Worm (Caenorhabditis elegans) whole organism, late embryonic: ENCODE data around the gene C01B10.11.

Experiments
- C08G9.2 ChIP-seq: sonication (generic microtip); optimal IDR thresholded peaks from 2 replicates; lab custom pipeline; 2016; ENCODE audit warnings: mild to moderate bottlenecking, missing genetic modification characterization, moderate library complexity, missing compliant biosample characterization
- C38D4.7 ChIP-seq: fragments of 200-800 bp; sonication (Bioruptor generic); optimal IDR thresholded peaks from 2 replicates; lab custom pipeline; 2018; ENCODE audit warnings: mild to moderate bottlenecking, missing genetic modification characterization, moderate library complexity, missing compliant biosample characterization
- F13H6.1 ChIP-seq: sonication (generic microtip); optimal IDR thresholded peaks from 2 replicates; lab custom pipeline; 2016; ENCODE audit warnings: missing genetic modification characterization, missing compliant biosample characterization
- K02D7.2 ChIP-seq: sonication (generic microtip); optimal IDR thresholded peaks from 2 replicates; lab custom pipeline; 2017; ENCODE audit warnings: mild to moderate bottlenecking, missing genetic modification characterization, missing compliant biosample characterization
- K09A11.1 ChIP-seq: sonication (generic microtip); optimal IDR thresholded peaks from 2 replicates; lab custom pipeline; 2017; ENCODE audit warnings: antibody characterized with exemption, mild to moderate bottlenecking, missing genetic modification characterization, missing compliant biosample characterization; ENCODE audit not compliant: insufficient read depth
- T23F11.4 ChIP-seq: fragments of 200-800 bp; sonication (Bioruptor generic); optimal IDR thresholded peaks from 2 replicates; lab custom pipeline; 2018; ENCODE audit warnings: mild to moderate bottlenecking, missing genetic modification characterization, missing compliant biosample characterization
- Y22D7AL.16 ChIP-seq: sonication (generic microtip); optimal IDR thresholded peaks from 2 replicates; lab custom pipeline; 2016; ENCODE audit warnings: missing genetic modification characterization, missing compliant biosample characterization
- ahr-1 ChIP-seq: sonication (generic microtip); optimal IDR thresholded peaks from 2 replicates; lab custom pipeline; 2016; ENCODE audit warnings: missing genetic modification characterization, missing compliant biosample characterization
- ceh-24 ChIP-seq: sonication (generic microtip); optimal IDR thresholded peaks from 2 replicates; lab custom pipeline; 2016; ENCODE audit warnings: mild to moderate bottlenecking, missing genetic modification characterization, missing compliant biosample characterization
- ceh-30 ChIP-seq: fragments of 150-350 bp; optimal IDR thresholded peaks from 2 replicates; lab custom pipeline; 2014; ENCODE audit warnings: missing biosample characterization, missing genetic modification characterization
- ceh-31 ChIP-seq: sonication (generic microtip); optimal IDR thresholded peaks from 2 replicates; lab custom pipeline; 2016; ENCODE audit warnings: missing genetic modification characterization, missing compliant biosample characterization
- ceh-6 ChIP-seq: fragments of 200-800 bp; sonication (Bioruptor generic); optimal IDR thresholded peaks from 2 replicates; lab custom pipeline; 2018; ENCODE audit warnings: mild to moderate bottlenecking, missing genetic modification characterization, missing compliant biosample characterization
- dve-1 ChIP-seq: sonication (generic microtip); optimal IDR thresholded peaks from 2 replicates; lab custom pipeline; 2017; ENCODE audit warnings: antibody characterized with exemption, mild to moderate bottlenecking, missing genetic modification characterization, missing compliant biosample characterization
- fkh-6 ChIP-seq: sonication (generic microtip); optimal IDR thresholded peaks from 2 replicates; lab custom pipeline; 2016; ENCODE audit warnings: missing genetic modification characterization, missing compliant biosample characterization
- gmeb-2 ChIP-seq: sonication (generic microtip); optimal IDR thresholded peaks from 2 replicates; lab custom pipeline; 2016; ENCODE audit warnings: missing genetic modification characterization, inconsistent platforms, missing compliant biosample characterization
- hlh-6 ChIP-seq: sonication (generic microtip); optimal IDR thresholded peaks from 2 replicates; lab custom pipeline; 2016; ENCODE audit warnings: missing genotype, missing genetic modification characterization, missing compliant biosample characterization
- lim-6 ChIP-seq: sonication (generic microtip); optimal IDR thresholded peaks from 2 replicates; lab custom pipeline; 2016; ENCODE audit warnings: missing genetic modification characterization, missing compliant biosample characterization
- lin-11 ChIP-seq: fragments of 200-800 bp; sonication (Bioruptor generic); optimal IDR thresholded peaks from 2 replicates; lab custom pipeline; 2018; ENCODE audit warnings: mild to moderate bottlenecking, missing genetic modification characterization, missing compliant biosample characterization
- mec-3 ChIP-seq: sonication (generic microtip); optimal IDR thresholded peaks from 2 replicates; lab custom pipeline; 2016; ENCODE audit warnings: borderline replicate concordance, missing genetic modification characterization, missing compliant biosample characterization
- nhr-11 ChIP-seq: fragments of 150-350 bp; optimal IDR thresholded peaks from 2 replicates; lab custom pipeline; 2014; ENCODE audit warnings: missing biosample characterization, missing genetic modification characterization
- odd-2 ChIP-seq: sonication (generic microtip); optimal IDR thresholded peaks from 2 replicates; lab custom pipeline; 2017; ENCODE audit warnings: antibody characterized with exemption, mild to moderate bottlenecking, missing genetic modification characterization, missing compliant biosample characterization
- pat-9 ChIP-seq: fragments of 200-800 bp; sonication (Bioruptor generic); optimal IDR thresholded peaks from 2 replicates; lab custom pipeline; 2018; ENCODE audit warnings: mild to moderate bottlenecking, missing genetic modification characterization, moderate library complexity, missing compliant biosample characterization
- pqm-1 ChIP-seq: sonication (generic microtip); optimal IDR thresholded peaks from 2 replicates; lab custom pipeline; 2016; ENCODE audit warnings: missing genetic modification characterization, missing compliant biosample characterization
- ref-2 ChIP-seq: sonication (generic microtip); optimal IDR thresholded peaks from 2 replicates; lab custom pipeline; 2016; ENCODE audit warnings: missing genetic modification characterization, missing compliant biosample characterization
- sox-4 ChIP-seq: sonication (generic microtip); optimal IDR thresholded peaks from 2 replicates; lab custom pipeline; 2017; ENCODE audit warnings: mild to moderate bottlenecking, missing genetic modification characterization, inconsistent platforms, missing compliant biosample characterization
- syd-9 ChIP-seq: sonication (generic microtip); optimal IDR thresholded peaks from 2 replicates; lab custom pipeline; 2016; ENCODE audit warnings: mild to moderate bottlenecking, missing genetic modification characterization, moderate library complexity, missing compliant biosample characterization
- ttx-3 ChIP-seq: sonication (generic microtip); optimal IDR thresholded peaks from 2 replicates; lab custom pipeline; 2016; ENCODE audit warnings: missing genetic modification reagents, missing genetic modification characterization, missing compliant biosample characterization
- unc-42 ChIP-seq: sonication (generic microtip); optimal IDR thresholded peaks from 2 replicates; lab custom pipeline; 2016; ENCODE audit warnings: missing genotype, missing genetic modification characterization, missing compliant biosample characterization
- unc-55 ChIP-seq: sonication (generic microtip); optimal IDR thresholded peaks from 2 replicates; lab custom pipeline; 2017; ENCODE audit warnings: missing biosample characterization, missing genetic modification reagents, missing genetic modification characterization
- unc-86 ChIP-seq: sonication (generic microtip); optimal IDR thresholded peaks from 2 replicates; lab custom pipeline; 2016; ENCODE audit warnings: missing genetic modification characterization, missing compliant biosample characterization
- zip-5 ChIP-seq: sonication (generic microtip); optimal IDR thresholded peaks from 2 replicates; lab custom pipeline; 2016; ENCODE audit warnings: missing genetic modification characterization, missing compliant biosample characterization

The C01B10.11 gene

ce11 chrIV:6631704-6632272, 26.0 kb upstream of the C01B10.11 start, which contains the start of the genes cest-5.1 and C01B10.9 (continued):
- TF ChIP-seq unc-86 (tag; lab: Kevin White, UChicago) (no peak), C08G9.2 (tag; lab: Kevin White, UChicago) (peak; percentile 91), ceh-24 (tag; lab: Kevin White, UChicago) (no peak), F13H6.1 (peak; percentile 58), dve-1 (no peak), pqm-1 (tag; lab: Kevin White, UChicago) (no peak), unc-55 (GFP tag; lab: Kevin White, UChicago) (no peak), syd-9 (tag; lab: Kevin White, UChicago) (no peak), C38D4.7 (GFP tag; lab: Kevin White, UChicago) (no peak), lim-6 (peak; percentile 33)

- TF ChIP-seq K02D7.2 (tag; lab: Kevin White, UChicago): no peak
- TF ChIP-seq ahr-1 (tag; lab: Kevin White, UChicago): no peak
- TF ChIP-seq gmeb-2: no peak
- no peak for TF ChIP-seq Y22D7AL.16 (tag; lab: Kevin White, UChicago)
- TF ChIP-seq C08G9.2 (tag; lab: Kevin White, UChicago): no peak
- no peak for TF ChIP-seq T23F11.4 (GFP tag; lab: Kevin White, UChicago)
- TF ChIP-seq sox-4: no peak
- no peak for TF ChIP-seq odd-2 (tag; lab: Kevin White, UChicago)
- no peak for TF ChIP-seq ceh-24 (tag; lab: Kevin White, UChicago)
- no peak for TF ChIP-seq ceh-6 (GFP tag; lab: Kevin White, UChicago)
- TF ChIP-seq ceh-31: no peak
- no peak for TF ChIP-seq mec-3 (tag; lab: Kevin White, UChicago)
Observed at ce11 chrIV:6634789-6635188, 23.0 kb upstream of the C01B10.11 start, which contains the start of gene metl-13. Gene metl-13, plus strand, starts transcription at chrIV:6635089.

ce11 chrIV:6638256-6638655, 19.5 kb upstream of the C01B10.11 start, which contains the start of gene C01B10.7:
Gene C01B10.7, plus strand, starts transcription at chrIV:6638556.
- TF ChIP-seq pat-9 (tag; lab: Kevin White, UChicago) (no peak), zip-5 (tag; lab: Kevin White, UChicago) (no peak), ref-2 (no peak), dve-1 (no peak), hlh-6 (tag; lab: Kevin White, UChicago) (no peak), K02D7.2 (tag; lab: Kevin White, UChicago) (no peak), fkh-6 (tag; lab: Kevin White, UChicago) (no peak), mec-3 (tag; lab: Kevin White, UChicago) (no peak), ceh-30 (tag; lab: Kevin White, UChicago) (no peak), ahr-1 (tag; lab: Kevin White, UChicago) (no peak), unc-42 (tag; lab: Kevin White, UChicago) (no peak), lin-11 (tag; lab: Kevin White, UChicago) (no peak), K09A11.1 (tag; lab: Kevin White, UChicago) (no peak), nhr-11 (tag; lab: Kevin White, UChicago) (no peak), gmeb-2 (no peak)

ce11 chrIV:6639880-6640279, 17.9 kb upstream of the C01B10.11 start, which contains the start of gene C01B10.6:
Gene C01B10.6, plus strand, starts transcription at chrIV:6640180.
- no peak for TF ChIP-seq ttx-3
- no peak for TF ChIP-seq fkh-6 (tag; lab: Kevin White, UChicago)
- no peak for TF ChIP-seq K09A11.1 (tag; lab: Kevin White, UChicago)
- TF ChIP-seq unc-42 (tag; lab: Kevin White, UChicago): no peak
